Worm (Caenorhabditis elegans): Measurements from ENCODE around the gene M163.7.

Gene M163.7

DNA sequence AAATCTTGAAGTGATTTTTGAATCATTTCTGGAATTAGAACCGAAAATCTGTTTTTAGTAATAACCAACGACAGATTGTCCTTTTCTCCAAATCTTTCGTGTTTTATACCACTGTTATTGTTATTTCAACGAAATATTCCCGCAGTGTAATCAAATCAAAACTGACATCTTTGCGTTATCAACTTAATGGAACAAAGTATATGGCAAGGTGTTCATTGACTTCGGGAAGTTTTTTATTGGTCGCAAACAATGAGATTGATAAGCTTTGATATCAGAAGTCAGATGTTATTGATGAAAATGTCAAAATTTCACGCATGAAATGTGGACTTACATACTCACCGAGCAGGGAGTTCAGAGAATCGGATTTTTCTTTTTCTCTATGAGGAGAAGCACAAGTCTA, 39.9 kb upstream of the M163.7 start, which contains the start of gene F23D12.11:
Gene F23D12.11, minus strand, starts transcription at position 79 of the 400 bp plus-strand sequence.
- TF ChIP-seq elt-3 (tag; optimal IDR thresholded peaks at IDR 0.05) = peak in 1 of 6 experiments; percentile 71
- no peak for TF ChIP-seq mef-2 (tag; optimal IDR thresholded peaks at IDR 0.05)

DNA sequence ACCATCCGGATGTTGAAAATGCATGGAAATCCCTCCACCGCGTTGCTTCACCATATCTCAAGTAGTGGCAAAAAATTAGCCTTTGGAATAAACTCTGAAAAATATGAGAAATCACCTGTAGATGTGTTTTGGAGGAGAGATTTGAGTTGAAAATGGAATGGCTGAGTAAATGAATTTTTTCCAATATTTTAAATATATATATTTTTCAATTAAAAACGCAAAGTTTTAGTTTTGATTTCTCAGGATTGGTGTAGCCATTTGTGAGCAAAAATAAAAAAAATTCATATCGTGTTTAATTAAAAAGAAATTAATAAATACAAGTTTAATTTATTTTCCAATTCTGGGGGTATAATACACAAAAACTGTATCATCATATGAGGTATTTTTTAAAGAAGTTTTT, 36.6 kb upstream of the M163.7 start, which contains the start of gene F23D12.1:
Gene F23D12.1, minus strand, starts transcription at position 101 of the 400 bp plus-strand sequence.
- TF ChIP-seq C34B4.2 (tag; optimal IDR thresholded peaks at IDR 0.05) (no peak), mab-9 (GFP tag; IDR thresholded peaks at IDR 0.05) (no peak), unc-86 (tag; optimal IDR thresholded peaks at IDR 0.05) (no peak), unc-62 (GFP tag; optimal IDR thresholded peaks at IDR 0.05) (no peak), nhr-20 (tag; optimal IDR thresholded peaks at IDR 0.05) (no peak), elt-2 (tag; optimal IDR thresholded peaks at IDR 0.05) (no peak), aha-1 (tag; optimal IDR thresholded peaks at IDR 0.05) (no peak), nhr-71 (tag; optimal IDR thresholded peaks at IDR 0.05) (no peak), sup-37 (GFP tag; optimal IDR thresholded peaks at IDR 0.05) (no peak), elt-3 (tag; optimal IDR thresholded peaks at IDR 0.05) (no peak), snpc-4 (tag; optimal IDR thresholded peaks at IDR 0.05) (no peak), xbp-1 (tag; optimal IDR thresholded peaks at IDR 0.05) (no peak), dsc-1 (tag; optimal IDR thresholded peaks at IDR 0.05) (no peak), nhr-237 (tag; optimal IDR thresholded peaks at IDR 0.05) (no peak), unc-30 (tag; optimal IDR thresholded peaks at IDR 0.05) (no peak), F16B12.6 (tag; optimal IDR thresholded peaks at IDR 0.05) (no peak), lsy-2 (tag; optimal IDR thresholded peaks at IDR 0.05) (no peak)

ce11 chrX:14430436-14430835, 34.2 kb upstream of the M163.7 start:
- TF ChIP-seq efl-1 (optimal IDR thresholded peaks at IDR 0.05) (no peak), efl-1 (GFP tag; optimal IDR thresholded peaks at IDR 0.05 in 1 of 2) (peak in 1 of 2 experiments; percentile 62), nhr-77 (tag; optimal IDR thresholded peaks at IDR 0.05) (no peak)

ce11 chrX:14435648-14436155, 28.9 kb upstream of the M163.7 start:
- peak; percentile 21 for TF ChIP-seq blmp-1 (tag; optimal IDR thresholded peaks at IDR 0.05)
- TF ChIP-seq grh-1 (GFP tag; IDR thresholded peaks at IDR 0.05) = peak; percentile 49
- TF ChIP-seq nhr-85 (tag) = peak; percentile 63
- TF ChIP-seq tlp-1 (tag; optimal IDR thresholded peaks at IDR 0.05) = no peak
- TF ChIP-seq efl-1 (optimal IDR thresholded peaks at IDR 0.05) = peak in 1 of 2 experiments; percentile 63
- peak in 1 of 2 experiments; percentile 33 for TF ChIP-seq efl-1 (GFP tag; optimal IDR thresholded peaks at IDR 0.05 in 1 of 2)
- TF ChIP-seq fkh-10 (GFP tag; optimal IDR thresholded peaks at IDR 0.05) = no peak
- no peak for TF ChIP-seq dsc-1 (tag; optimal IDR thresholded peaks at IDR 0.05)
- TF ChIP-seq ztf-11 (tag; optimal IDR thresholded peaks at IDR 0.05) = no peak
- no peak for TF ChIP-seq nhr-11 (tag; optimal IDR thresholded peaks at IDR 0.05)
- TF ChIP-seq dpl-1 (GFP tag; optimal IDR thresholded peaks at IDR 0.05) = peak; percentile 10 to 34 (median 16)
- TF ChIP-seq unc-130 (tag; optimal IDR thresholded peaks at IDR 0.05) = no peak

ce11 chrX:14437806-14438205, 26.8 kb upstream of the M163.7 start:
- TF ChIP-seq nhr-85 (tag) (peak; percentile 50), nhr-90 (tag; optimal IDR thresholded peaks at IDR 0.05; ENCODE audit: poor library complexity) (peak; percentile 2)

ce11 chrX:14442321-14442720, 22.3 kb upstream of the M163.7 start, which contains the start of gene F23D12.3:
Gene F23D12.3 (plus strand): TSS chrX:14442621.
- no peak for TF ChIP-seq dsc-1 (tag; optimal IDR thresholded peaks at IDR 0.05)
- no peak for TF ChIP-seq unc-98 (GFP tag; IDR thresholded peaks at IDR 0.05)
- no peak for TF ChIP-seq grh-1 (GFP tag; IDR thresholded peaks at IDR 0.05)
